Worm (Caenorhabditis elegans): ENCODE data around the gene C45G9.12.

C45G9.12 gene

DNA sequence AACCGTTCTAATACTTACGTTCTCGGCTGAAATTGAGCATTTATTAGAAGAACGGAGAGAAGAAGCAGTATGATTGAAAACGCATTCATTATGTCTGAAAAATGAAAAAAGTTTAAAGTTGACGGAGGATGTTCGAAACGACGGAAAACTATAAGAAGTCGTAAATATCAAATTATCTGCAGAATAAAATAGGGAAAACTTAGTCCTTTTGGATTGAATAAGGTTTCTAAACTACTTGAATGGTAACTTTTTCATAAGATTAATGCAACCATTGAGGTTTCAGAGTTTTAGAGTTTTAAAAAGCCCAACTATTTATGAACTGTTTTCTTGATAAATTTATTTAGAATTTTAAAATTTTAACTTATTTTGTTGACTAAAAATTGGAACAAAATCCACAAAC is at the start of gene C45G9.12:
C45G9.12 (minus strand) TSS at position 101 of the 400 bp plus-strand sequence.
- TF ChIP-seq scrt-1 (GFP tag; IDR thresholded peaks at IDR 0.05) (no peak), B0310.2 (tag; optimal IDR thresholded peaks at IDR 0.05) (no peak), F13C5.2 (tag; optimal IDR thresholded peaks at IDR 0.05) (no peak), hmg-4 (GFP tag; optimal IDR thresholded peaks at IDR 0.05) (no peak), hnd-1 (tag; optimal IDR thresholded peaks at IDR 0.05) (no peak), tbx-37 (GFP tag; conservative IDR thresholded peaks at IDR 0.05) (no peak), ama-1 (optimal IDR thresholded peaks at IDR 0.05) (no peak), tra-4 (tag; optimal IDR thresholded peaks at IDR 0.05) (no peak), flt-1 (GFP tag; IDR thresholded peaks at IDR 0.05) (no peak), ceh-13 (GFP tag; optimal IDR thresholded peaks at IDR 0.05) (no peak), aly-1 (tag; optimal IDR thresholded peaks at IDR 0.05) (no peak), sea-1 (GFP tag; conservative IDR thresholded peaks at IDR 0.05) (no peak), ceh-36 (tag; optimal IDR thresholded peaks at IDR 0.05) (no peak), pes-1 (GFP tag; IDR thresholded peaks at IDR 0.05) (no peak), ets-7 (tag; optimal IDR thresholded peaks at IDR 0.05) (no peak), tbx-11 (GFP tag; IDR thresholded peaks at IDR 0.05) (no peak), hmbx-1 (tag; optimal IDR thresholded peaks at IDR 0.05) (no peak)

ce11 chrIII:5120593-5120992 is 49.2 kb upstream of the C45G9.12 start:
- TF ChIP-seq ama-1 (optimal IDR thresholded peaks at IDR 0.05) (no peak), ets-7 (tag; optimal IDR thresholded peaks at IDR 0.05) (no peak), aly-1 (tag; optimal IDR thresholded peaks at IDR 0.05) (no peak), tbx-11 (GFP tag; IDR thresholded peaks at IDR 0.05) (no peak), F13C5.2 (tag; optimal IDR thresholded peaks at IDR 0.05) (no peak), ceh-36 (tag; optimal IDR thresholded peaks at IDR 0.05) (no peak), tbx-37 (GFP tag; conservative IDR thresholded peaks at IDR 0.05) (no peak), hnd-1 (tag; optimal IDR thresholded peaks at IDR 0.05) (no peak), B0310.2 (tag; optimal IDR thresholded peaks at IDR 0.05) (no peak), ceh-13 (GFP tag; optimal IDR thresholded peaks at IDR 0.05) (no peak), flt-1 (GFP tag; IDR thresholded peaks at IDR 0.05) (no peak), pes-1 (GFP tag; IDR thresholded peaks at IDR 0.05) (no peak)

DNA sequence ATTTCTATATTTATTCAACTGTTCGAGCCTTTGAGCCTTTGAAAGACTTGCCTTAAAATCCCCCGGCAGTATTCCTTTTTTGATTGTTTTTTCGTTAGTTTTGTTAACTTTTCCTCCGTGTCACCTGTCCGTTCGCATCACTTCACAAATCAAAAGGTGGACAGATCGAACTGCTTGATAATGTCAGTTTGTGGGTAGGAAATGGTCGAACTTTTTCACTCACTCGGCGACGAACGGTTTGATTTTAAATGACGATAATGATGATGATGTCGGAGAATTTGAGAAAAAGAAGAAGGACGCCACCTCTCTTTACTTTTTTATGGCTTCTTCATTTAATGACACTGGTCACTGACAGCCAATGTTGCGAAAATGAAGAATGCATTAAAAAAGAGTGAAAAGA is 47.7 kb upstream of the C45G9.12 start:
- TF ChIP-seq aly-1 (tag; optimal IDR thresholded peaks at IDR 0.05) (no peak), B0310.2 (tag; optimal IDR thresholded peaks at IDR 0.05) (no peak), pes-1 (GFP tag; IDR thresholded peaks at IDR 0.05) (no peak), flt-1 (GFP tag; IDR thresholded peaks at IDR 0.05) (no peak), ceh-36 (tag; optimal IDR thresholded peaks at IDR 0.05) (no peak)

DNA sequence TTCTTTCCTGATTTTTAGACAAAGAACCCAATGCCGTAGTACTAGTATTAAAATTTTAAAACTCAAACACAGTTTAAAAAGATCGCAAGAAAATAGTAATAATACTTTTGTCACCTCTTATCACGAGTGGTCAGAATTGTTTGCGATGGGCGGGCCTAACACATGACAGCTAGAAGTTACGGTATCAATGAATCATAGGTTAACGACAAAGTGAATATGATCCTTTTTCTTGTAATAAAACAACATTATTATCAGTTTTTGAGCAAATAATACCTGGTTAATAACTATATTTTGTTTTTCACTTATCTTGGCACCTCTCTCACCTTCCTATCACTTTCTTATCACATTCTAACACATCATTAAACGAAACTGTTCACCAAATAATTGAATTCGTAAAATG is 41.6 kb upstream of the C45G9.12 start:
- TF ChIP-seq B0310.2 (tag; optimal IDR thresholded peaks at IDR 0.05), result no peak
- TF ChIP-seq ets-7 (tag; optimal IDR thresholded peaks at IDR 0.05), result no peak
- no peak for TF ChIP-seq pes-1 (GFP tag; IDR thresholded peaks at IDR 0.05)
- TF ChIP-seq hnd-1 (tag; optimal IDR thresholded peaks at IDR 0.05), result no peak
- TF ChIP-seq scrt-1 (GFP tag; IDR thresholded peaks at IDR 0.05), result no peak
- TF ChIP-seq flt-1 (GFP tag; IDR thresholded peaks at IDR 0.05), result no peak
- no peak for TF ChIP-seq aly-1 (tag; optimal IDR thresholded peaks at IDR 0.05)
- no peak for TF ChIP-seq F13C5.2 (tag; optimal IDR thresholded peaks at IDR 0.05)
- TF ChIP-seq hmbx-1 (tag; optimal IDR thresholded peaks at IDR 0.05), result no peak
- TF ChIP-seq hmg-4 (GFP tag; optimal IDR thresholded peaks at IDR 0.05), result no peak
- no peak for TF ChIP-seq sea-1 (GFP tag; conservative IDR thresholded peaks at IDR 0.05)
- TF ChIP-seq tbx-11 (GFP tag; IDR thresholded peaks at IDR 0.05), result no peak
- no peak for TF ChIP-seq tra-4 (tag; optimal IDR thresholded peaks at IDR 0.05)
- TF ChIP-seq ceh-36 (tag; optimal IDR thresholded peaks at IDR 0.05), result no peak
- TF ChIP-seq ama-1 (optimal IDR thresholded peaks at IDR 0.05), result no peak
- no peak for TF ChIP-seq tbx-37 (GFP tag; conservative IDR thresholded peaks at IDR 0.05)

- TF ChIP-seq flt-1 (GFP tag; IDR thresholded peaks at IDR 0.05), result no peak
- TF ChIP-seq tbx-11 (GFP tag; IDR thresholded peaks at IDR 0.05), result no peak
- no peak for TF ChIP-seq aly-1 (tag; optimal IDR thresholded peaks at IDR 0.05)
- TF ChIP-seq tbx-37 (GFP tag; conservative IDR thresholded peaks at IDR 0.05), result no peak
- no peak for TF ChIP-seq ceh-36 (tag; optimal IDR thresholded peaks at IDR 0.05)
- no peak for TF ChIP-seq F13C5.2 (tag; optimal IDR thresholded peaks at IDR 0.05)
- TF ChIP-seq sea-1 (GFP tag; conservative IDR thresholded peaks at IDR 0.05), result no peak
- TF ChIP-seq hnd-1 (tag; optimal IDR thresholded peaks at IDR 0.05), result no peak
- no peak for TF ChIP-seq hmg-4 (GFP tag; optimal IDR thresholded peaks at IDR 0.05)
- no peak for TF ChIP-seq scrt-1 (GFP tag; IDR thresholded peaks at IDR 0.05)
- no peak for TF ChIP-seq pes-1 (GFP tag; IDR thresholded peaks at IDR 0.05)
- TF ChIP-seq ets-7 (tag; optimal IDR thresholded peaks at IDR 0.05), result no peak
- no peak for TF ChIP-seq hmbx-1 (tag; optimal IDR thresholded peaks at IDR 0.05)
- no peak for TF ChIP-seq ama-1 (optimal IDR thresholded peaks at IDR 0.05)
- no peak for TF ChIP-seq ceh-13 (GFP tag; optimal IDR thresholded peaks at IDR 0.05)
- no peak for TF ChIP-seq B0310.2 (tag; optimal IDR thresholded peaks at IDR 0.05)
- no peak for TF ChIP-seq tra-4 (tag; optimal IDR thresholded peaks at IDR 0.05)
These were observed 41.0 kb upstream of the C45G9.12 start for ce11 chrIII:5112399-5112798.

ce11 chrIII:5109401-5109800 is 38.0 kb upstream of the C45G9.12 start, which contains the start of gene sax-2:
Gene sax-2 (plus strand): TSS chrIII:5109701.
- TF ChIP-seq scrt-1 (GFP tag; IDR thresholded peaks at IDR 0.05), result no peak
- TF ChIP-seq tbx-11 (GFP tag; IDR thresholded peaks at IDR 0.05), result no peak

DNA sequence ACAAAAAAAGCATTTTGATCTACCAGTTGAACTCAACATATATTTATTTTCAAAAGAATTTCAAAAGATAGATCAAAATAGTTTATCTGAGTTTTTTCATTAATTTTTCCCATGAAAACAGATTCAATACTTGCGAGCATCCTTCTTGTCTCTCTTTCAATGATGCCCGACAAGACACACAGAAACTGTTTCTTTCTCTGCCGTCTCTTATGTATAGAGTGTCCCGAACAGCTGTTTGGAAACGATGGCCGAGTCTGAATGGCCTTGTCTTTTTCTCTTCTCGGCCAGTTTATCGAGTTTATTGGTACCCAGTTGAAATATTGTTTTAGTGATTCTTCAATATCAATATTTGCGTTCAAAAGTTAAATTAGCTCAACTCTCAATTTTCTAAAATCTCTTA is 37.3 kb upstream of the C45G9.12 start:
- TF ChIP-seq ama-1 (optimal IDR thresholded peaks at IDR 0.05) (no peak), F13C5.2 (tag; optimal IDR thresholded peaks at IDR 0.05) (peak; percentile 32), flt-1 (GFP tag; IDR thresholded peaks at IDR 0.05) (no peak), hmg-4 (GFP tag; optimal IDR thresholded peaks at IDR 0.05) (peak; percentile 53)

DNA sequence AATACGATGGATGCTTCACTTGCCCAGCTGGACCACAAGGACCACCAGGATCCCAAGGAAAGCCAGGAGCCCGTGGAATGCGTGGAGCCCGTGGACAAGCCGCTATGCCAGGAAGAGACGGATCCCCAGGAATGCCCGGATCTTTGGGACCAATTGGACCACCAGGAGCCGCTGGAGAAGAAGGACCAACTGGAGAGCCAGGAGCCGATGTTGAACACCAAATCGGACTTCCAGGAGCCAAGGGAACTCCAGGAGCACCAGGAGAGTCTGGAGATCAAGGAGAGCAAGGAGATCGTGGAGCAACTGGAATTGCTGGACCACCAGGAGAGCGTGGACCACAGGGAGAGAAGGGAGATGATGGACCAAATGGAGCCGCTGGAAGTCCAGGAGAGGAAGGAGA is 36.5 kb upstream of the C45G9.12 start:
- TF ChIP-seq tra-4 (tag; optimal IDR thresholded peaks at IDR 0.05) (no peak), sea-1 (GFP tag; conservative IDR thresholded peaks at IDR 0.05) (no peak), aly-1 (tag; optimal IDR thresholded peaks at IDR 0.05) (peak; percentile 74), ceh-13 (GFP tag; optimal IDR thresholded peaks at IDR 0.05) (no peak), ets-7 (tag; optimal IDR thresholded peaks at IDR 0.05) (no peak), flt-1 (GFP tag; IDR thresholded peaks at IDR 0.05) (0 out of 2 replicates have a peak, but pooled peaks have one; percentile 5), tbx-11 (GFP tag; IDR thresholded peaks at IDR 0.05) (no peak), hnd-1 (tag; optimal IDR thresholded peaks at IDR 0.05) (no peak), scrt-1 (GFP tag; IDR thresholded peaks at IDR 0.05) (no peak)

Data from whole organism, early embryonic.